Worm (Caenorhabditis elegans): ENCODE results near the gene F47G9.6.

- TF ChIP-seq elt-2 (tag; optimal IDR thresholded peaks at IDR 0.05) = no peak
- TF ChIP-seq ama-1 (optimal IDR thresholded peaks at IDR 0.05) = no peak
- no peak for TF ChIP-seq nhr-11 (tag; optimal IDR thresholded peaks at IDR 0.05)
- no peak for TF ChIP-seq sox-2 (GFP tag; IDR thresholded peaks at IDR 0.05)
- no peak for TF ChIP-seq fkh-10 (GFP tag; optimal IDR thresholded peaks at IDR 0.05)
- no peak for TF ChIP-seq ceh-9 (tag; optimal IDR thresholded peaks at IDR 0.05)
- TF ChIP-seq dve-1 (tag; optimal IDR thresholded peaks at IDR 0.05) = no peak
- no peak for TF ChIP-seq ceh-30 (tag; optimal IDR thresholded peaks at IDR 0.05)
- TF ChIP-seq fkh-6 (tag; optimal IDR thresholded peaks at IDR 0.05) = no peak
- no peak for TF ChIP-seq gmeb-2 (tag; optimal IDR thresholded peaks at IDR 0.05)
- no peak for TF ChIP-seq T23F11.4 (GFP tag; optimal IDR thresholded peaks at IDR 0.05)
- no peak for TF ChIP-seq pha-4 (tag; optimal IDR thresholded peaks at IDR 0.05)
- no peak for TF ChIP-seq ceh-22 (tag; optimal IDR thresholded peaks at IDR 0.05)
- no peak for TF ChIP-seq nfya-1 (tag; optimal IDR thresholded peaks at IDR 0.05)
Observed at ce11 chrV:11312904-11313303, 16.3 kb upstream of the F47G9.6 start.

All from whole organism, late embryonic.